Fruit fly (Drosophila melanogaster) whole organism, embryonic: ENCODE results near the gene Lim3.

ENCODE experiments used
- Abd-B ChIP-seq: fragments of 200-800 bp; sonication (Bioruptor generic); optimal IDR thresholded peaks from 2 replicates; lab custom pipeline; 2018; ENCODE audit warnings: missing biosample characterization, mild to moderate bottlenecking, missing genetic modification characterization, moderate library complexity
- Atf3 ChIP-seq: fragments of 200-800 bp; sonication (Bioruptor generic); optimal IDR thresholded peaks from 3 replicates; lab custom pipeline; 2016; ENCODE audit warnings: missing biosample characterization, missing genetic modification characterization
- Awh ChIP-seq: fragments of 200-800 bp; sonication (Bioruptor generic); IDR thresholded peaks from 2 replicates; pipeline ENCODE4, ENCODE4 v1.3.6; 2022; ENCODE audit warnings: missing biosample characterization, missing genetic modification characterization
- CG10959 ChIP-seq: fragments of 200-800 bp; sonication (Bioruptor generic); IDR thresholded peaks from 2 replicates; pipeline ENCODE4 v1.3.6; 2022; ENCODE audit warnings: missing biosample characterization, missing genetic modification characterization
- CG10979 ChIP-seq: fragments of 200-800 bp; sonication (Bioruptor generic); optimal IDR thresholded peaks from 2 replicates; lab custom pipeline; 2018; ENCODE audit warnings: missing biosample characterization, mild to moderate bottlenecking, missing genetic modification characterization, moderate library complexity
- CG1233 ChIP-seq: fragments of 200-800 bp; sonication (Bioruptor generic); optimal IDR thresholded peaks from 4 replicates; lab custom pipeline; 2018; ENCODE audit warnings: missing biosample characterization, mild to moderate bottlenecking, missing genetic modification characterization
- CG13624 ChIP-seq: fragments of 200-800 bp; sonication (Bioruptor generic); optimal IDR thresholded peaks from 2 replicates; lab custom pipeline; 2016; ENCODE audit warnings: missing biosample characterization, missing genetic modification characterization
- CG14050 ChIP-seq: fragments of 200-800 bp; sonication (Bioruptor generic); IDR thresholded peaks from 3 replicates; pipeline ENCODE4 v1.3.6; 2022; ENCODE audit warnings: missing biosample characterization, missing genetic modification characterization
- CG15011 ChIP-seq: fragments of 200-800 bp; sonication (Bioruptor generic); optimal IDR thresholded peaks from 3 replicates; lab custom pipeline; 2018; ENCODE audit warnings: missing biosample characterization, mild to moderate bottlenecking, missing genetic modification characterization
- CG15514 ChIP-seq: fragments of 200-800 bp; sonication (Bioruptor generic); optimal IDR thresholded peaks from 3 replicates; lab custom pipeline; 2017; ENCODE audit warnings: missing biosample characterization, missing genetic modification characterization, mild to moderate bottlenecking, moderate library complexity, missing genetic modification reagents
- CG1603 ChIP-seq: fragments of 200-800 bp; sonication (Bioruptor generic); optimal IDR thresholded peaks from 2 replicates; lab custom pipeline; 2019; ENCODE audit warnings: missing biosample characterization, mild to moderate bottlenecking, missing genetic modification characterization, moderate library complexity
- CG1792 ChIP-seq: fragments of 200-800 bp; sonication (Bioruptor generic); optimal IDR thresholded peaks from 2 replicates; lab custom pipeline; 2016; ENCODE audit warnings: missing biosample characterization, missing genetic modification characterization
- CG32532 ChIP-seq: fragments of 200-800 bp; sonication (Bioruptor generic); IDR thresholded peaks from 2 replicates; pipeline ENCODE4 v1.3.6; 2022; ENCODE audit warnings: missing biosample characterization, missing genetic modification characterization
- CG4617 ChIP-seq: fragments of 200-800 bp; sonication (Bioruptor generic); optimal IDR thresholded peaks from 3 replicates; lab custom pipeline; 2016; ENCODE audit warnings: missing biosample characterization, missing genetic modification characterization, borderline replicate concordance
- CG6765 ChIP-seq: fragments of 200-800 bp; sonication (Bioruptor generic); optimal IDR thresholded peaks from 3 replicates; lab custom pipeline; 2017; ENCODE audit warnings: missing biosample characterization, mild to moderate bottlenecking, missing genetic modification characterization
- CG7271 ChIP-seq: fragments of 200-800 bp; sonication (Bioruptor generic); optimal IDR thresholded peaks from 2 replicates; lab custom pipeline; 2018; ENCODE audit warnings: missing biosample characterization, mild to moderate bottlenecking, missing genetic modification characterization, moderate library complexity
- CG8388 ChIP-seq: fragments of 200-800 bp; sonication (Bioruptor generic); optimal IDR thresholded peaks from 2 replicates; lab custom pipeline; 2019; ENCODE audit warnings: missing biosample characterization, mild to moderate bottlenecking, missing genetic modification characterization, moderate library complexity
- CG9437 ChIP-seq: fragments of 200-800 bp; sonication (Bioruptor generic); optimal IDR thresholded peaks from 2 replicates; lab custom pipeline; 2018; ENCODE audit warnings: missing biosample characterization, mild to moderate bottlenecking, missing genetic modification characterization
- CG9609 ChIP-seq: fragments of 200-800 bp; sonication (Bioruptor generic); optimal IDR thresholded peaks from 3 replicates; lab custom pipeline; 2016; ENCODE audit warnings: missing biosample characterization, missing genetic modification characterization
- CG9932 ChIP-seq: fragments of 200-800 bp; sonication (Bioruptor generic); IDR thresholded peaks from 2 replicates; pipeline ENCODE4 v1.3.6; 2022; ENCODE audit warnings: missing biosample characterization, missing genetic modification characterization
- D ChIP-seq, 2 experiments: fragments of 200-800 bp in 1 of 2; fragments of >200 bp in 1 of 2; sonication (Bioruptor generic) in 1 of 2; optimal IDR thresholded peaks; 2 replicates in 1 of 2; 3 replicates in 1 of 2; lab custom pipeline; 2017; ENCODE audit warnings: mild to moderate bottlenecking in 1 of 2, missing biosample characterization in 1 of 2, missing genetic modification characterization in 1 of 2, missing genetic modification reagents in 1 of 2
- D19A ChIP-seq: fragments of 200-800 bp; optimal IDR thresholded peaks from 3 replicates; lab custom pipeline; 2019; ENCODE audit warnings: missing biosample characterization, mild to moderate bottlenecking, missing genetic modification characterization, moderate library complexity
- D19B ChIP-seq: fragments of 200-800 bp; sonication (Bioruptor generic); optimal IDR thresholded peaks from 2 replicates; lab custom pipeline; 2017; ENCODE audit warnings: missing biosample characterization, mild to moderate bottlenecking, missing genetic modification characterization
- Dbx ChIP-seq: fragments of 200-800 bp; sonication (Bioruptor generic); IDR thresholded peaks from 3 replicates; pipeline ENCODE4 v1.3.6; 2022; ENCODE audit warnings: missing biosample characterization, missing genetic modification characterization
- Drgx ChIP-seq: fragments of 200-800 bp; sonication (Bioruptor generic); IDR thresholded peaks from 2 replicates; pipeline ENCODE4 v1.3.6; 2022; ENCODE audit warnings: missing biosample characterization, missing genetic modification characterization
- Elba2 ChIP-seq: fragments of 200-800 bp; sonication (Bioruptor generic); optimal IDR thresholded peaks from 3 replicates; lab custom pipeline; 2016; ENCODE audit warnings: missing biosample characterization, missing genetic modification characterization
- Gsc ChIP-seq: fragments of 200-800 bp; sonication (Bioruptor generic); IDR thresholded peaks from 2 replicates; pipeline ENCODE4 v1.3.6; 2022; ENCODE audit warnings: missing biosample characterization, missing genetic modification characterization
- Lpt ChIP-seq: fragments of >200 bp; optimal IDR thresholded peaks from 2 replicates; lab custom pipeline; 2018; ENCODE audit warnings: missing biosample characterization, missing genetic modification characterization
- Med ChIP-seq: fragments of 200-800 bp; sonication (Bioruptor generic); peaks from one replicate; lab custom pipeline; 2016; ENCODE audit warnings: missing biosample characterization, missing genetic modification characterization, mild to moderate bottlenecking, inconsistent platforms, moderate library complexity
- Mrtf ChIP-seq: fragments of 200-800 bp; sonication (Bioruptor generic); IDR thresholded peaks from 3 replicates; pipeline ENCODE4 v1.3.6; 2022; ENCODE audit warnings: missing biosample characterization, missing genetic modification characterization
- NFAT ChIP-seq: fragments of 200-800 bp; sonication (Bioruptor generic); IDR thresholded peaks from 2 replicates; pipeline ENCODE4 v1.3.6; 2022; ENCODE audit warnings: missing biosample characterization, missing genetic modification characterization
- Neu2 ChIP-seq: fragments of 200-800 bp; sonication (Bioruptor generic); optimal IDR thresholded peaks from 3 replicates; lab custom pipeline; 2016; ENCODE audit warnings: missing biosample characterization, missing genetic modification characterization, borderline replicate concordance
- Ptx1 ChIP-seq: fragments of 200-800 bp; sonication (Bioruptor generic); IDR thresholded peaks from 2 replicates; pipeline ENCODE4 v1.3.6; 2022; ENCODE audit warnings: missing biosample characterization, missing genetic modification characterization
- Rfx ChIP-seq: fragments of 200-800 bp; sonication (Bioruptor generic); IDR thresholded peaks from 2 replicates; pipeline ENCODE4 v1.3.6; 2022; ENCODE audit warnings: missing biosample characterization, missing genetic modification characterization
- Rx ChIP-seq: fragments of 200-800 bp; sonication (Bioruptor generic); IDR thresholded peaks from 2 replicates; pipeline ENCODE4 v1.3.6; 2022; ENCODE audit warnings: missing biosample characterization, missing genetic modification characterization
- Ssrp ChIP-seq: fragments of 200-800 bp; sonication (Bioruptor generic); optimal IDR thresholded peaks from 2 replicates; lab custom pipeline; 2018; ENCODE audit warnings: missing biosample characterization, mild to moderate bottlenecking, missing genetic modification characterization, moderate library complexity
- TFAM ChIP-seq: fragments of 200-800 bp; sonication (Bioruptor generic); optimal IDR thresholded peaks from 2 replicates; lab custom pipeline; 2017; ENCODE audit warnings: missing biosample characterization, missing genetic modification characterization, inconsistent platforms
- Xbp1 ChIP-seq: fragments of 200-800 bp; sonication (Bioruptor generic); optimal IDR thresholded peaks from 3 replicates; lab custom pipeline; 2016; ENCODE audit warnings: missing biosample characterization, mild to moderate bottlenecking, missing genetic modification characterization
- Xrp1 ChIP-seq: fragments of 200-800 bp; sonication (Bioruptor generic); IDR thresholded peaks from 2 replicates; pipeline ENCODE4 v1.3.6; 2022; ENCODE audit warnings: missing biosample characterization, missing genetic modification characterization
- amos ChIP-seq: fragments of 200-800 bp; sonication (Bioruptor generic); IDR thresholded peaks from 2 replicates; pipeline ENCODE4 v1.3.6; 2022; ENCODE audit warnings: missing biosample characterization, missing genetic modification characterization; ENCODE audit not compliant: partially characterized antibody
- crp ChIP-seq, 2 experiments: fragments of 200-800 bp; sonication (Bioruptor generic); optimal IDR thresholded peaks; 2 replicates in 1 of 2; 3 replicates in 1 of 2; lab custom pipeline; 2017; ENCODE audit warnings: missing biosample characterization in 2 of 2, missing genetic modification characterization in 2 of 2, mild to moderate bottlenecking in 1 of 2, moderate library complexity in 1 of 2
- dysf ChIP-seq: fragments of 200-800 bp; sonication (Bioruptor generic); IDR thresholded peaks from 3 replicates; pipeline ENCODE4 v1.3.6; 2022; ENCODE audit warnings: missing biosample characterization, missing genetic modification characterization
- ems ChIP-seq: fragments of 200-800 bp; sonication (Bioruptor generic); optimal IDR thresholded peaks from 3 replicates; lab custom pipeline; 2016; ENCODE audit warnings: missing biosample characterization, missing genetic modification characterization
- esg ChIP-seq: fragments of 200-800 bp; sonication (Bioruptor generic); conservative IDR thresholded peaks from 2 replicates; pipeline ENCODE4 v1.3.6; 2022; ENCODE audit warnings: missing biosample characterization, missing genetic modification characterization
- ken ChIP-seq: fragments of 200-800 bp; sonication (Bioruptor generic); IDR thresholded peaks from 3 replicates; pipeline ENCODE4 v1.3.6; 2022; ENCODE audit warnings: missing biosample characterization, missing genetic modification characterization
- lbe ChIP-seq: fragments of 200-800 bp; sonication (Bioruptor generic); optimal IDR thresholded peaks from 2 replicates; lab custom pipeline; 2016; ENCODE audit warnings: missing biosample characterization, mild to moderate bottlenecking, missing genetic modification characterization
- lmd ChIP-seq: fragments of 200-800 bp; sonication (Bioruptor generic); IDR thresholded peaks from 2 replicates; pipeline ENCODE4 v1.3.6; 2022; ENCODE audit warnings: missing biosample characterization, missing genetic modification characterization
- otp ChIP-seq: fragments of 200-800 bp; sonication (Bioruptor generic); IDR thresholded peaks from 3 replicates; pipeline ENCODE4, ENCODE4 v1.3.6; 2022; ENCODE audit warnings: missing biosample characterization, missing genetic modification characterization
- stc ChIP-seq: fragments of 200-800 bp; sonication (Bioruptor generic); IDR thresholded peaks from 2 replicates; pipeline ENCODE4 v1.3.6; 2022; ENCODE audit warnings: missing biosample characterization, missing genetic modification characterization

Gene Lim3

dm6 chr2L:19069548-19070145 lies 38.6 kb downstream of the Lim3 start, which contains the start of gene CG10702 (continued):
- TF ChIP-seq CG1603 (tag; lab: Kevin White, UChicago) (no peak), otp (0 out of 3 replicates have a peak, but pooled peaks have one; percentile 19), NFAT (GFP tag; lab: Robert Waterston, UW) (0 out of 2 replicates have a peak, but pooled peaks have one; percentile 13), Mrtf (0 out of 3 replicates have a peak, but pooled peaks have one; percentile 15), CG13624 (no peak), Atf3 (GFP tag; lab: Kevin White, UChicago) (no peak), CG1792 (peak; percentile 5), lbe (GFP tag; lab: Kevin White, UChicago) (no peak), CG15011 (GFP tag; lab: Kevin White, UChicago) (no peak), Ptx1 (peak; percentile 26; the same call in 1 of the 2 replicates), Awh (GFP tag; lab: Robert Waterston, UW) (no peak), ken (peak; percentile 55; the same call in 1 of the 3 replicates), Rx (GFP tag; lab: Robert Waterston, UW) (0 out of 2 replicates have a peak, but pooled peaks have one; percentile 6), CG32532 (GFP tag; lab: Robert Waterston, UW) (0 out of 2 replicates have a peak, but pooled peaks have one; percentile 29), lmd (GFP tag; lab: Robert Waterston, UW) (peak; percentile 28), CG15514 (GFP tag; lab: Kevin White, UChicago) (no peak), Dbx (GFP tag; lab: Robert Waterston, UW) (0 out of 3 replicates have a peak, but pooled peaks have one; percentile 18), CG9932 (GFP tag; lab: Robert Waterston, UW) (0 out of 2 replicates have a peak, but pooled peaks have one; percentile 13), CG6765 (no peak), Gsc (GFP tag; lab: Robert Waterston, UW) (no peak), Med (GFP tag; lab: Kevin White, UChicago) (peak; percentile 70), ems (GFP tag; lab: Kevin White, UChicago) (peak; percentile 15), Neu2 (no peak), CG4617 (GFP tag; lab: Kevin White, UChicago) (no peak), D19B (GFP tag; lab: Kevin White, UChicago) (no peak), Rfx (GFP tag; lab: Robert Waterston, UW) (peak; percentile 62), CG9437 (no peak), CG8388 (GFP tag; lab: Kevin White, UChicago) (no peak), esg (GFP tag; lab: Robert Waterston, UW) (no peak), Lpt (GFP tag; lab: Kevin White, UChicago) (no peak), CG10959 (no peak), CG14050 (GFP tag; lab: Robert Waterston, UW) (no peak), crp (GFP tag; optimal IDR thresholded peaks at IDR 0.05; lab: Kevin White, UChicago) (no peak), Ssrp (peak; percentile 28), stc (GFP tag; lab: Robert Waterston, UW) (no peak; the same call in 1 of the 2 replicates), Elba2 (GFP tag; lab: Kevin White, UChicago) (no peak), Xrp1 (no peak; the same call in 1 of the 2 replicates), CG7271 (tag; lab: Kevin White, UChicago) (no peak), amos (peak; percentile 17; the same call in 1 of the 2 replicates), D (optimal IDR thresholded peaks at IDR 0.05; lab: Kevin White, UChicago) (no peak), D (GFP tag; optimal IDR thresholded peaks at IDR 0.05; lab: Kevin White, UChicago) (peak; percentile 14), Drgx (GFP tag; lab: Robert Waterston, UW) (peak; percentile 33; the same call in 1 of the 2 replicates), CG10979 (tag; lab: Kevin White, UChicago) (peak; percentile 1), Xbp1 (GFP tag; lab: Kevin White, UChicago) (no peak), CG9609 (GFP tag; lab: Kevin White, UChicago) (no peak), dysf (GFP tag; lab: Robert Waterston, UW) (peak; percentile 18; the same call in 1 of the 3 replicates), CG1233 (GFP tag; lab: Kevin White, UChicago) (no peak), D19A (tag; lab: Kevin White, UChicago) (peak; percentile 80), Abd-B (GFP tag; lab: Kevin White, UChicago) (peak; percentile 5), TFAM (GFP tag; lab: Kevin White, UChicago) (no peak)
